Worm (Caenorhabditis elegans) whole organism, L4/young adult: ENCODE results near the gene srx-85.
A peak's percentile ranks its signal among the peaks of the same experiment; 100 is the strongest.
"Not testable (repeated sequence)": the region's sequence is repeated elsewhere in the genome, so short reads cannot be mapped to it uniquely, and the experiment has no call there.

Experiments
- W03F9.2 ChIP-seq: fragments of 150-350 bp; optimal IDR thresholded peaks from 2 replicates; lab custom pipeline; 2014; ENCODE audit warnings: missing biosample characterization, missing genetic modification characterization
- dao-5 ChIP-seq: sonication (generic microtip); optimal IDR thresholded peaks from 2 replicates; lab custom pipeline; 2016; ENCODE audit warnings: missing genotype, missing genetic modification characterization, moderate library complexity, missing compliant biosample characterization
- him-1 ChIP-seq: sonication (generic microtip); optimal IDR thresholded peaks from 2 replicates; lab custom pipeline; 2016; ENCODE audit warnings: missing genotype, missing genetic modification reagents, missing genetic modification characterization, missing compliant biosample characterization

DNA sequence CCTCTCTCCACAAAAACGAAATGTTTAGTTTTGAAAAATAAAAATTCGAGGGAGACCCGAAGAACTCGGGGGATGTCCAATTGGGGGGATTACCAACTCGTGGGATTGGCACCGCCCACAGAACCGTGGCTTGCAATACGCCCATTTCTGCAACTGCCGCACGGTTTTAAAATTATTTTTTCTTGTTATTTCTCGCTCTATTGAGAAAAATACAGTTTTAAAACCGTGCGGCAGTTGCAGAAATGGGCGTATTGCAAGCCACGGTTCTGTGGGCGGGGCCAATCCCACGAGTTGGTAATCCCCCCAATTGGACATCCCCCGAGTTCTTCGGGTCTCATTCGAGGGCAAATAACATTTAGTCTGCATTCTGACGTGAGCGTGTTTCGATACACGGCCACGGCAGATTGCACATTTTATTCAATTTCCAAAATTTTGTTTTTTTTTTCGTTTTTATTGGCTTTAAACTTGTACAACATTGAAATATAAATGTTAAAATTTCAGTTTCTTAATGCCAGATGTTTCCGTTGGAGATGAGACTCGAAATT is 47.6 kb upstream of the srx-85 start, which contains the start of the genes C55A6.1 and C55A6.10:
- TF ChIP-seq W03F9.2 (tag; lab: Kevin White, UChicago): peak; percentile 56
- not testable (repeated sequence) for TF ChIP-seq dao-5 (tag; lab: Kevin White, UChicago); him-1
